Worm (Caenorhabditis elegans): ENCODE measurements around the gene fut-8.

DNA sequence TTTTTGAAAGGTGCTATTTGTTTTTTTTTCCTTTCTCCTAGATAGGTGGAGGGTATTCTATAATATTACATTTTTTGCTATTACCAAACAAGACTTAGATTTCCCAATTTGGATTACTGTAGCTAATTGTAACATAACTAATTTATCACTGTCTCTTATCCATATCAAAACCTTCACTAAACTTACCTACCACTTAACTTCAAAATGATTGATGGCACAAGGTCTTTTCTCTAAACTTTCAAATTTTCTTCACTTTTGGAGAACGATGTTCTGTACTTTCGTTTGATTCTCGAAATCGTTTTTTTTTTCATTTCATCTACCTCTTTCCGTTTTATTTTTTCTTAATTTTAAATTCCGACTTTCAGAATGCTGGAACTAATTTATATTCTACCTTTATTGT lies 6.9 kb downstream of the fut-8 start, which contains the start of gene dhs-16:
- TF ChIP-seq lin-13 (tag; optimal IDR thresholded peaks at IDR 0.05) (no peak), mep-1 (tag; optimal IDR thresholded peaks at IDR 0.05) (no peak), nhr-28 (tag; optimal IDR thresholded peaks at IDR 0.05) (no peak), hlh-1 (tag; optimal IDR thresholded peaks at IDR 0.05) (no peak), unc-62 (GFP tag; optimal IDR thresholded peaks at IDR 0.05) (no peak)

Data from whole organism, mixed stage, embryonic.